Worm (Caenorhabditis elegans): ENCODE results near the gene ttr-21.

DNA sequence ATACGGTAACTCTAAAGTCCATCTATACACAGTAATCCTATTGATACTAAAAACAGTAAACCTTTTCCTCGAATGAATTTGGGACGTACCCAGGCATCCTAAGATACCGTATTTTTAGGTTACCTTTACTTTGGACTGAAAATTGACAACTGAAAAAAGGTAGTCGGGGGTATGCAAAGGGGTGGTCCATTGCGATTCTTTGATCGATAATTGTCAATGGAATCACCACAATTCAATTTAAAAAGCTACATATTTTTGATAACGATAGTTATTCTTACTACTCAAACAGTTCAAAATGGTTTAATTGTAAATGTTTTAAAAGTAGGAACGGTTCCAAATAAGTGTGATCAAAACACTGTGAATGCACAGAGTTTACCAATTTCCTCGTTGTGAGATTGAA lies 20.3 kb downstream of the ttr-21 start, which contains the start of gene srx-129:
- no peak for TF ChIP-seq lsy-2 (tag; optimal IDR thresholded peaks at IDR 0.05)
- no peak for TF ChIP-seq F49E8.2 (tag; optimal IDR thresholded peaks at IDR 0.05; ENCODE audit: borderline replicate concordance)
- no peak for TF ChIP-seq nhr-11 (tag; optimal IDR thresholded peaks at IDR 0.05)
- TF ChIP-seq fos-1 (tag; optimal IDR thresholded peaks at IDR 0.05) = no peak
- no peak for TF ChIP-seq nhr-25 (tag; optimal IDR thresholded peaks at IDR 0.05; ENCODE audit: borderline replicate concordance, insufficient read depth)
- no peak for TF ChIP-seq lir-3 (tag; optimal IDR thresholded peaks at IDR 0.05)
- no peak for TF ChIP-seq mep-1 (tag; optimal IDR thresholded peaks at IDR 0.05)
- no peak for TF ChIP-seq unc-130 (GFP tag; optimal IDR thresholded peaks at IDR 0.05)
- no peak for TF ChIP-seq dve-1 (tag; optimal IDR thresholded peaks at IDR 0.05; ENCODE audit: insufficient read depth)
- no peak for TF ChIP-seq nhr-10 (tag; optimal IDR thresholded peaks at IDR 0.05)
- TF ChIP-seq skn-1 (tag; optimal IDR thresholded peaks at IDR 0.05) = no peak
- TF ChIP-seq nhr-76 (tag; optimal IDR thresholded peaks at IDR 0.05) = no peak
- no peak for TF ChIP-seq php-3 (GFP tag; IDR thresholded peaks at IDR 0.05)
- no peak for TF ChIP-seq ces-1 (GFP tag; optimal IDR thresholded peaks at IDR 0.05)

All from whole organism, L4 larva.